Worm (Caenorhabditis elegans) whole organism, midembryonic: ENCODE measurements around the gene F47B7.4.

Source experiments
- klf-2 ChIP-seq: fragments of 200-800 bp; sonication (Bioruptor generic); conservative IDR thresholded peaks from 2 replicates; pipeline ENCODE4 v1.3.6; 2022; ENCODE audit warnings: missing genetic modification reagents, missing genetic modification characterization, missing compliant biosample characterization
- ztf-23 ChIP-seq: fragments of 200-800 bp; sonication (Bioruptor generic); IDR thresholded peaks from 2 replicates; pipeline ENCODE4 v1.3.6; 2022; ENCODE audit warnings: missing genetic modification reagents, missing genetic modification characterization, missing compliant biosample characterization

DNA sequence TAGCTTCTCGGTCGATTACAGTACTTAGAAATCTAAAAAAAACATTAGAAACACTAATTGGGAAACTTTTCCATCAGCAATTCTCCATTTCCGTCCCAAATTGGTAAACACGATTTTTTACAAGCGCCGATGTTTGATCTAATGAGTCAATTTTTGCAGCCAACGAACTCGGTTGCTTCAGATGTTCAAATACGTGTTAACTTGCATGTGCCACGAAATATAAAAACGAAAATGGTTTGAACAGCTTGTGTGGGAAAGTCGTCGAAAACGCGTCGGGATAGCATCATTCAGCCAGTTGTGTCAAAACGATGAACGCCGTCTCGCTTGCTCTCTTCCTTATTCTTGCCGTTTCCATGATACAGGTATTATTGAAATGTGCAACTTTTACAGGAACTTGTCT lies 38.4 kb upstream of the F47B7.4 start, which contains the start of gene F35A5.2:
- TF ChIP-seq klf-2 (GFP tag; lab: Robert Waterston, UW) (no peak), ztf-23 (GFP tag; lab: Robert Waterston, UW) (no peak)
